Fruit fly (Drosophila melanogaster) whole organism, prepupa: ENCODE results near the gene CG11151.
A peak's percentile ranks its signal among the peaks of the same experiment; 100 is the strongest.

Experiments used
- CG10631 ChIP-seq: fragments of 200-800 bp; sonication (Bioruptor generic); optimal IDR thresholded peaks from 2 replicates; lab custom pipeline; 2016; ENCODE audit warnings: missing biosample characterization, missing genetic modification characterization
- CG11902 ChIP-seq: fragments of 200-800 bp; sonication (Bioruptor generic); optimal IDR thresholded peaks from 3 replicates; lab custom pipeline; 2016; ENCODE audit warnings: missing biosample characterization, missing genetic modification characterization
- CG3919 ChIP-seq: fragments of 200-800 bp; sonication (Bioruptor generic); optimal IDR thresholded peaks from 3 replicates; lab custom pipeline; 2016; ENCODE audit warnings: missing biosample characterization, missing genetic modification characterization
- CG6808 ChIP-seq: fragments of 200-800 bp; sonication (Bioruptor generic); optimal IDR thresholded peaks from 3 replicates; lab custom pipeline; 2017; ENCODE audit warnings: missing biosample characterization, missing genetic modification characterization, mild to moderate bottlenecking, moderate library complexity, missing genetic modification reagents
- CG8119 ChIP-seq: fragments of 200-800 bp; sonication (Bioruptor generic); IDR thresholded peaks from 3 replicates; pipeline ENCODE4 v1.3.6; 2022; ENCODE audit warnings: missing biosample characterization, missing genetic modification characterization
- Ets21C ChIP-seq: fragments of 200-800 bp; sonication (Bioruptor generic); optimal IDR thresholded peaks from 3 replicates; lab custom pipeline; 2016; ENCODE audit warnings: missing biosample characterization, missing genetic modification characterization
- Sox14 ChIP-seq: fragments of 200-800 bp; sonication (Bioruptor generic); optimal IDR thresholded peaks from 3 replicates; lab custom pipeline; 2016; ENCODE audit warnings: missing biosample characterization, missing genetic modification characterization
- cyc ChIP-seq: fragments of 200-800 bp; sonication (Bioruptor generic); optimal IDR thresholded peaks from 3 replicates; lab custom pipeline; 2016; ENCODE audit warnings: missing biosample characterization, missing genetic modification characterization
- spab ChIP-seq: fragments of 200-800 bp; sonication (Bioruptor generic); optimal IDR thresholded peaks from 2 replicates; lab custom pipeline; 2017; ENCODE audit warnings: missing biosample characterization, mild to moderate bottlenecking, missing genetic modification characterization, missing genetic modification reagents

- peak; percentile 51 for TF ChIP-seq Ets21C (GFP tag; lab: Kevin White, UChicago)
- TF ChIP-seq Sox14 (GFP tag; lab: Kevin White, UChicago) = peak; percentile 71
- TF ChIP-seq CG8119 (GFP tag; lab: Robert Waterston, UW) = no peak; the same call in 2 of the 3 replicates
- TF ChIP-seq spab (GFP tag; lab: Kevin White, UChicago) = peak; percentile 48
- TF ChIP-seq CG6808 = peak; percentile 70
- TF ChIP-seq CG3919 = peak; percentile 59
- TF ChIP-seq CG10631 (GFP tag; lab: Kevin White, UChicago) = peak; percentile 63
- TF ChIP-seq cyc (GFP tag; lab: Kevin White, UChicago) = peak; percentile 53
- no peak for TF ChIP-seq CG11902 (GFP tag; lab: Kevin White, UChicago)
Observed at dm6 chrX:13781739-13782502, 42.4 kb downstream of the CG11151 start, which contains the start of the genes CtsB and amrt.
